Worm (Caenorhabditis elegans): ENCODE measurements around the gene Y52E8A.2.

- TF ChIP-seq unc-98 (GFP tag; IDR thresholded peaks at IDR 0.05) (no peak), xbp-1 (tag; optimal IDR thresholded peaks at IDR 0.05) (no peak), nhr-90 (tag; optimal IDR thresholded peaks at IDR 0.05; ENCODE audit: poor library complexity) (no peak), jun-1 (tag; optimal IDR thresholded peaks at IDR 0.05) (no peak), ztf-4 (tag; optimal IDR thresholded peaks at IDR 0.05) (no peak)
These were observed 13.8 kb downstream of the Y52E8A.2 start, which contains the start of gene madf-3 for ce11 chrII:4334448-4334847.
